Worm (Caenorhabditis elegans) whole organism, L2 larva: Measurements from ENCODE around the gene ufbp-1.

ENCODE experiments used
- C34F6.9 ChIP-seq: fragments of 150-350 bp; optimal IDR thresholded peaks from 2 replicates; lab custom pipeline; 2014; ENCODE audit warnings: missing biosample characterization, missing genetic modification characterization
- F13H6.1 ChIP-seq: sonication (generic microtip); optimal IDR thresholded peaks from 2 replicates; lab custom pipeline; 2016; ENCODE audit warnings: missing genetic modification characterization, missing compliant biosample characterization
- R02D3.7 ChIP-seq: fragments of 150-350 bp; optimal IDR thresholded peaks from 2 replicates; lab custom pipeline; 2014; ENCODE audit warnings: missing biosample characterization, missing genetic modification characterization
- Y55F3AM.14 ChIP-seq: fragments of 200-800 bp; sonication (Bioruptor generic); optimal IDR thresholded peaks from 2 replicates; lab custom pipeline; 2018; ENCODE audit warnings: mild to moderate bottlenecking, missing genetic modification characterization, missing compliant biosample characterization
- ZK546.5 ChIP-seq: sonication (generic microtip); optimal IDR thresholded peaks from 2 replicates; lab custom pipeline; 2017; ENCODE audit warnings: missing biosample characterization, missing genetic modification characterization
- alr-1 ChIP-seq: fragments of 150-350 bp; optimal IDR thresholded peaks from 2 replicates; lab custom pipeline; 2014; ENCODE audit warnings: missing biosample characterization, missing genetic modification characterization
- aly-2 ChIP-seq: fragments of 150-350 bp; optimal IDR thresholded peaks from 2 replicates; lab custom pipeline; 2014; ENCODE audit warnings: missing biosample characterization, missing genetic modification characterization
- ama-1 ChIP-seq: fragments of 150-350 bp; optimal IDR thresholded peaks from 2 replicates; lab custom pipeline; 2018; ENCODE audit warnings: inconsistent platforms
- ceh-16 ChIP-seq: fragments of 150-350 bp; optimal IDR thresholded peaks from 2 replicates; lab custom pipeline; 2014; ENCODE audit warnings: missing biosample characterization, missing genetic modification characterization
- ceh-82 ChIP-seq: fragments of 150-350 bp; optimal IDR thresholded peaks from 2 replicates; lab custom pipeline; 2014; ENCODE audit warnings: missing biosample characterization, missing genetic modification characterization
- crh-2 ChIP-seq: sonication (generic microtip); optimal IDR thresholded peaks from 2 replicates; lab custom pipeline; 2017; ENCODE audit warnings: missing biosample characterization, missing genetic modification characterization
- dmd-4 ChIP-seq: sonication (generic microtip); optimal IDR thresholded peaks from 2 replicates; lab custom pipeline; 2017; ENCODE audit warnings: missing biosample characterization, missing genetic modification characterization
- egl-27 ChIP-seq: sonication (generic microtip); optimal IDR thresholded peaks from 3 replicates; lab custom pipeline; 2017; ENCODE audit warnings: missing biosample characterization, missing genetic modification reagents, missing genetic modification characterization
- elt-1 ChIP-seq: fragments of 150-350 bp; optimal IDR thresholded peaks from 2 replicates; lab custom pipeline; 2014; ENCODE audit warnings: missing biosample characterization, missing genetic modification characterization
- elt-3 ChIP-seq: sonication (generic microtip); optimal IDR thresholded peaks from 2 replicates; lab custom pipeline; 2017; ENCODE audit warnings: missing biosample characterization, missing genetic modification characterization
- fos-1 ChIP-seq: fragments of 150-350 bp; optimal IDR thresholded peaks from 2 replicates; lab custom pipeline; 2014; ENCODE audit warnings: missing biosample characterization, missing genetic modification characterization
- gmeb-1 ChIP-seq: fragments of 150-350 bp; optimal IDR thresholded peaks from 2 replicates; lab custom pipeline; 2014; ENCODE audit warnings: missing biosample characterization, missing genetic modification characterization
- lin-11 ChIP-seq: fragments of 150-350 bp; sonication (generic microtip); optimal IDR thresholded peaks from 2 replicates; lab custom pipeline; 2014; ENCODE audit warnings: missing biosample characterization, missing genetic modification characterization, inconsistent platforms, mixed read lengths
- lin-13 ChIP-seq: fragments of 150-350 bp; optimal IDR thresholded peaks from 2 replicates; lab custom pipeline; 2014; ENCODE audit warnings: missing biosample characterization, missing genetic modification reagents, missing genetic modification characterization
- lin-39 ChIP-seq: fragments of 150-350 bp; optimal IDR thresholded peaks from 2 replicates; lab custom pipeline; 2014; ENCODE audit warnings: missing biosample characterization, missing genetic modification reagents, missing genetic modification characterization
- lsy-2 ChIP-seq, 2 experiments: fragments of 150-350 bp in 1 of 2; sonication (generic microtip) in 1 of 2; optimal IDR thresholded peaks; 2 replicates each; lab custom pipeline; 2014 to 2017; ENCODE audit warnings: missing biosample characterization in 2 of 2, missing genetic modification characterization in 2 of 2
- mab-5 ChIP-seq: fragments of 150-350 bp; optimal IDR thresholded peaks from 2 replicates; lab custom pipeline; 2014; ENCODE audit warnings: missing biosample characterization, missing genetic modification characterization
- mdl-1 ChIP-seq, 2 experiments: fragments of 150-350 bp in 1 of 2; sonication (generic microtip) in 1 of 2; optimal IDR thresholded peaks; 2 replicates each; lab custom pipeline; 2017; ENCODE audit warnings: missing biosample characterization in 2 of 2, missing genetic modification characterization in 2 of 2
- nhr-10 ChIP-seq: sonication (generic microtip); optimal IDR thresholded peaks from 2 replicates; lab custom pipeline; 2017; ENCODE audit warnings: missing biosample characterization, missing genetic modification characterization
- nhr-11 ChIP-seq: fragments of 150-350 bp; optimal IDR thresholded peaks from 2 replicates; lab custom pipeline; 2014; ENCODE audit warnings: missing biosample characterization, missing genetic modification characterization
- nhr-129 ChIP-seq: fragments of 150-350 bp; optimal IDR thresholded peaks from 2 replicates; lab custom pipeline; 2014; ENCODE audit warnings: missing biosample characterization, missing genetic modification characterization
- nhr-21 ChIP-seq: fragments of 150-350 bp; optimal IDR thresholded peaks from 2 replicates; lab custom pipeline; 2014; ENCODE audit warnings: missing biosample characterization, missing genetic modification characterization
- nhr-237 ChIP-seq: fragments of 150-350 bp; optimal IDR thresholded peaks from 2 replicates; lab custom pipeline; 2014; ENCODE audit warnings: missing biosample characterization, missing genetic modification characterization
- nhr-6 ChIP-seq: fragments of 150-350 bp; optimal IDR thresholded peaks from 2 replicates; lab custom pipeline; 2014; ENCODE audit warnings: missing biosample characterization, missing genetic modification characterization
- nhr-77 ChIP-seq: fragments of 150-350 bp; optimal IDR thresholded peaks from 2 replicates; lab custom pipeline; 2014; ENCODE audit warnings: missing biosample characterization, missing genetic modification characterization
- peb-1 ChIP-seq: fragments of 150-350 bp; optimal IDR thresholded peaks from 2 replicates; lab custom pipeline; 2014; ENCODE audit warnings: missing biosample characterization, missing genetic modification characterization
- skn-1 ChIP-seq: sonication (generic microtip); optimal IDR thresholded peaks from 2 replicates; lab custom pipeline; 2017; ENCODE audit warnings: missing biosample characterization, missing genetic modification characterization
- sma-3 ChIP-seq: sonication (generic microtip); optimal IDR thresholded peaks from 2 replicates; lab custom pipeline; 2016; ENCODE audit warnings: missing genetic modification reagents, missing genetic modification characterization, missing compliant biosample characterization
- sma-9 ChIP-seq, 2 experiments: fragments of 150-350 bp in 1 of 2; sonication (generic microtip) in 1 of 2; optimal IDR thresholded peaks; 2 replicates each; lab custom pipeline; 2014 to 2016; ENCODE audit warnings: missing genetic modification characterization in 2 of 2, mild to moderate bottlenecking in 1 of 2, missing biosample characterization in 1 of 2, missing compliant biosample characterization in 1 of 2, missing genetic modification reagents in 1 of 2, moderate library complexity in 1 of 2
- snpc-4 ChIP-seq: fragments of 150-350 bp; optimal IDR thresholded peaks from 2 replicates; lab custom pipeline; 2014; ENCODE audit warnings: missing biosample characterization, missing genetic modification characterization
- unc-55 ChIP-seq: fragments of 150-350 bp; sonication (generic microtip); optimal IDR thresholded peaks from 3 replicates; lab custom pipeline; 2014; ENCODE audit warnings: missing biosample characterization, missing genetic modification reagents, missing genetic modification characterization
- unc-62 ChIP-seq: fragments of 150-350 bp; optimal IDR thresholded peaks from 2 replicates; lab custom pipeline; 2014; ENCODE audit warnings: missing biosample characterization, missing genetic modification reagents, missing genetic modification characterization
- ztf-11 ChIP-seq: sonication (generic microtip); optimal IDR thresholded peaks from 2 replicates; lab custom pipeline; 2017; ENCODE audit warnings: missing biosample characterization, missing genetic modification characterization
- ztf-4 ChIP-seq: fragments of 150-350 bp; optimal IDR thresholded peaks from 2 replicates; lab custom pipeline; 2014; ENCODE audit warnings: missing biosample characterization, missing genetic modification characterization

The ufbp-1 gene

ce11 chrIII:8409166-8409565, 34.2 kb downstream of the ufbp-1 start, which contains the start of gene ZK353.9:
Gene ZK353.9, plus strand, starts transcription at chrIII:8409496.
- TF ChIP-seq nhr-77 (tag; lab: Kevin White, UChicago) (no peak), ama-1 (no peak), ceh-82 (tag; lab: Kevin White, UChicago) (no peak), unc-62 (no peak), sma-9 (GFP tag; optimal IDR thresholded peaks at IDR 0.05; lab: Kevin White, UChicago) (no peak), sma-9 (tag; optimal IDR thresholded peaks at IDR 0.05; lab: Kevin White, UChicago) (no peak), mab-5 (no peak), lin-11 (tag; lab: Kevin White, UChicago) (no peak), nhr-10 (tag; lab: Kevin White, UChicago) (no peak), aly-2 (tag; lab: Kevin White, UChicago) (no peak), nhr-6 (no peak), ztf-11 (tag; lab: Kevin White, UChicago) (no peak), dmd-4 (no peak), C34F6.9 (tag; lab: Kevin White, UChicago) (no peak), nhr-129 (tag; lab: Kevin White, UChicago) (no peak), egl-27 (tag; lab: Kevin White, UChicago) (no peak), alr-1 (tag; lab: Kevin White, UChicago) (no peak), lin-39 (tag; lab: Kevin White, UChicago) (no peak)

ce11 chrIII:8405449-8405962, 37.9 kb downstream of the ufbp-1 start, which contains the start of the genes ubxn-4 and cyy-1:
Gene ubxn-4, minus strand, starts transcription at chrIII:8405562.
Gene cyy-1, plus strand, starts transcription at chrIII:8405874.
- TF ChIP-seq nhr-237 (tag; lab: Kevin White, UChicago) (no peak), unc-55 (GFP tag; lab: Kevin White, UChicago) (peak; percentile 38), lsy-2 (tag; optimal IDR thresholded peaks at IDR 0.05; lab: Kevin White, UChicago) (peak in 1 of 2 experiments; percentile 11)

- no peak for TF ChIP-seq lin-13
- TF ChIP-seq nhr-129 (tag; lab: Kevin White, UChicago), result no peak
- TF ChIP-seq nhr-6, result no peak
- no peak for TF ChIP-seq sma-3 (GFP tag; lab: Kevin White, UChicago)
- TF ChIP-seq mab-5, result no peak
- TF ChIP-seq nhr-10 (tag; lab: Kevin White, UChicago), result no peak
- no peak for TF ChIP-seq lin-11 (tag; lab: Kevin White, UChicago)
- TF ChIP-seq nhr-21 (tag; lab: Kevin White, UChicago), result no peak
- TF ChIP-seq unc-62, result no peak
- TF ChIP-seq peb-1 (tag; lab: Kevin White, UChicago), result no peak
- no peak for TF ChIP-seq C34F6.9 (tag; lab: Kevin White, UChicago)
These were observed 39.9 kb downstream of the ufbp-1 start, which contains the start of gene cutc-1 for ce11 chrIII:8403507-8403906. Gene cutc-1, minus strand, starts transcription at chrIII:8403607.

DNA sequence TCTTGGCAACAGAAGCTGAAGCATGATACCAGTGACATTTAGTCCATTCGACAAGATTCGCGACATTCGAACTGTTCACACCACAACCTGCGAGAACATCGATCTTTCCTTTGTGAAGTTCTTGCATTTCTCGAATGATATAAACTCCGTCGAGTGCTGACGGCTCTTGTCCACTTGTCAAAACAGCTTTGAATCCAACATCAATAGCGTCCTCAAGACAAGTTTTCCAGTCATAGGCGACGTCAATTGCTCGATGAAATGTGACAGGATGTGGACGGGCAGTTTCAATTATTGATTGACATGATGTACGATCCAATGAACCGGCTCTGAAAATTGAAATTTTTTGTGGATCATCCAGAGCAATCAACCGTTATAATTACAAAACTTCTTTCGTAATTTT, 40.8 kb downstream of the ufbp-1 start:
- no peak for TF ChIP-seq sma-9 (GFP tag; optimal IDR thresholded peaks at IDR 0.05; lab: Kevin White, UChicago)
- TF ChIP-seq sma-9 (tag; optimal IDR thresholded peaks at IDR 0.05; lab: Kevin White, UChicago), result no peak

- TF ChIP-seq alr-1 (tag; lab: Kevin White, UChicago), result no peak
- TF ChIP-seq skn-1, result peak; percentile 40
- no peak for TF ChIP-seq nhr-6
- peak; percentile 63 for TF ChIP-seq fos-1
- no peak for TF ChIP-seq nhr-21 (tag; lab: Kevin White, UChicago)
- TF ChIP-seq dmd-4, result no peak
- TF ChIP-seq R02D3.7, result no peak
- no peak for TF ChIP-seq Y55F3AM.14 (GFP tag; lab: Kevin White, UChicago)
- no peak for TF ChIP-seq snpc-4 (tag; lab: Kevin White, UChicago)
- TF ChIP-seq nhr-77 (tag; lab: Kevin White, UChicago), result no peak
These were observed 41.5 kb downstream of the ufbp-1 start, which contains the start of gene lap-1 for ce11 chrIII:8401887-8402286. Gene lap-1, minus strand, starts transcription at chrIII:8401928.

DNA sequence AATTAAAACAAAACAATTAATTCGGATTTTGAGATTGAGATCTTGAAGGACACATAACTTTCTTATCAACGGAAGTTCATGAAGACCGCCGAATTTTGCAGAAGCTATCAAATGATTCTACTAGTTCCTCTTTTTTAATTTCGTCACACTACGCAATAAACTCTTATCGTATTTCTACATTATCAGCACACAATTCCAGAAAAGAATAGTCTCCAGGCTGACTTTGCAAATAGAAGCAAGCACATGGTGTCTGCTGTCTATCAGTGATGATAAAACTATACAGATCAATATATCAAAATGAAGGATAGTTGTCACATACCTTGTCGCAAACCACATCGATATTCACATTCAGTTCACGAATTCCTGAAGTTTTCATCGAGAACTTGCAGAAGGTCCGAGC, 42.9 kb downstream of the ufbp-1 start:
- no peak for TF ChIP-seq C34F6.9 (tag; lab: Kevin White, UChicago)
- TF ChIP-seq sma-9 (GFP tag; optimal IDR thresholded peaks at IDR 0.05; lab: Kevin White, UChicago), result peak; percentile 94
- no peak for TF ChIP-seq sma-9 (tag; optimal IDR thresholded peaks at IDR 0.05; lab: Kevin White, UChicago)
- TF ChIP-seq lin-13, result no peak
- no peak for TF ChIP-seq unc-55 (GFP tag; lab: Kevin White, UChicago)
- no peak for TF ChIP-seq ceh-16 (tag; lab: Kevin White, UChicago)
- no peak for TF ChIP-seq nhr-237 (tag; lab: Kevin White, UChicago)
- no peak for TF ChIP-seq nhr-6
- peak; percentile 28 for TF ChIP-seq F13H6.1
- TF ChIP-seq nhr-129 (tag; lab: Kevin White, UChicago), result peak; percentile 87
- TF ChIP-seq nhr-11 (tag; lab: Kevin White, UChicago), result no peak
- no peak for TF ChIP-seq elt-3 (tag; lab: Kevin White, UChicago)
- no peak for TF ChIP-seq Y55F3AM.14 (GFP tag; lab: Kevin White, UChicago)
- TF ChIP-seq ZK546.5 (tag; lab: Kevin White, UChicago), result no peak
- no peak for TF ChIP-seq unc-62
- no peak for TF ChIP-seq elt-1
- no peak for TF ChIP-seq alr-1 (tag; lab: Kevin White, UChicago)
- peak; percentile 60 for TF ChIP-seq crh-2 (tag; lab: Kevin White, UChicago)
- peak in 1 of 2 experiments; percentile 1 for TF ChIP-seq mdl-1 (tag; optimal IDR thresholded peaks at IDR 0.05; lab: Kevin White, UChicago)
- TF ChIP-seq ztf-4 (tag; lab: Kevin White, UChicago), result no peak
- TF ChIP-seq sma-3 (GFP tag; lab: Kevin White, UChicago), result no peak
- peak; percentile 62 for TF ChIP-seq skn-1
- no peak for TF ChIP-seq nhr-10 (tag; lab: Kevin White, UChicago)
- no peak for TF ChIP-seq aly-2 (tag; lab: Kevin White, UChicago)
- TF ChIP-seq ceh-82 (tag; lab: Kevin White, UChicago), result no peak
- peak; percentile 90 for TF ChIP-seq fos-1
- no peak for TF ChIP-seq lin-11 (tag; lab: Kevin White, UChicago)
- TF ChIP-seq gmeb-1 (tag; lab: Kevin White, UChicago), result peak; percentile 43
